Fruit fly (Drosophila melanogaster) whole organism, embryonic: ENCODE measurements around the gene CG5080.

Experiments used
- Adf1 ChIP-seq: fragments of 200-800 bp; sonication (Bioruptor generic); IDR thresholded peaks from 2 replicates; pipeline ENCODE4 v1.3.6; 2022; ENCODE audit warnings: missing biosample characterization, missing genetic modification characterization
- B-H2 ChIP-seq: fragments of 200-800 bp; sonication (Bioruptor generic); optimal IDR thresholded peaks from 2 replicates; lab custom pipeline; 2018; ENCODE audit warnings: missing biosample characterization, mild to moderate bottlenecking, missing genetic modification characterization
- BtbVII ChIP-seq: fragments of 200-800 bp; sonication (Bioruptor generic); optimal IDR thresholded peaks from 3 replicates; lab custom pipeline; 2017; ENCODE audit warnings: missing biosample characterization, mild to moderate bottlenecking, missing genetic modification characterization
- CG10462 ChIP-seq: fragments of 200-800 bp; sonication (Bioruptor generic); optimal IDR thresholded peaks from 2 replicates; lab custom pipeline; 2016; ENCODE audit warnings: missing biosample characterization, missing genetic modification characterization
- CG11695 ChIP-seq: fragments of 200-800 bp; sonication (Bioruptor generic); IDR thresholded peaks from 3 replicates; pipeline ENCODE4 v1.3.6; 2022; ENCODE audit warnings: missing biosample characterization, missing genetic modification characterization
- CG13424 ChIP-seq: fragments of 200-800 bp; sonication (Bioruptor generic); optimal IDR thresholded peaks from 2 replicates; lab custom pipeline; 2019; ENCODE audit warnings: missing biosample characterization, mild to moderate bottlenecking, missing genetic modification characterization, moderate library complexity
- CG13894 ChIP-seq: fragments of 200-800 bp; sonication (Bioruptor generic); optimal IDR thresholded peaks from 3 replicates; lab custom pipeline; 2018; ENCODE audit warnings: missing biosample characterization, mild to moderate bottlenecking, missing genetic modification characterization, moderate library complexity
- CG1529 ChIP-seq: fragments of 200-800 bp; sonication (Bioruptor generic); optimal IDR thresholded peaks from 3 replicates; lab custom pipeline; 2018; ENCODE audit warnings: missing biosample characterization, missing genetic modification characterization
- CG1603 ChIP-seq: fragments of 200-800 bp; sonication (Bioruptor generic); optimal IDR thresholded peaks from 2 replicates; lab custom pipeline; 2019; ENCODE audit warnings: missing biosample characterization, mild to moderate bottlenecking, missing genetic modification characterization, moderate library complexity
- CG16815 ChIP-seq: fragments of 200-800 bp; sonication (Bioruptor generic); optimal IDR thresholded peaks from 3 replicates; lab custom pipeline; 2017; ENCODE audit warnings: missing biosample characterization, mild to moderate bottlenecking, missing genetic modification characterization
- CG17359 ChIP-seq: fragments of 200-800 bp; sonication (Bioruptor generic); optimal IDR thresholded peaks from 3 replicates; lab custom pipeline; 2018; ENCODE audit warnings: missing biosample characterization, mild to moderate bottlenecking, missing genetic modification characterization, moderate library complexity
- CG18262 ChIP-seq: fragments of 200-800 bp; optimal IDR thresholded peaks from 3 replicates; lab custom pipeline; 2019; ENCODE audit warnings: missing biosample characterization, mild to moderate bottlenecking, missing genetic modification characterization, moderate library complexity
- CG18599 ChIP-seq: fragments of 200-800 bp; sonication (Bioruptor generic); optimal IDR thresholded peaks from 3 replicates; lab custom pipeline; 2017; ENCODE audit warnings: missing biosample characterization, missing genetic modification characterization, mild to moderate bottlenecking, moderate library complexity, missing genetic modification reagents
- CG2120 ChIP-seq: fragments of 200-800 bp; sonication (Bioruptor generic); optimal IDR thresholded peaks from 3 replicates; lab custom pipeline; 2016; ENCODE audit warnings: missing biosample characterization, missing genetic modification characterization
- CG30020 ChIP-seq: fragments of 200-800 bp; optimal IDR thresholded peaks from 2 replicates; lab custom pipeline; 2019; ENCODE audit warnings: missing biosample characterization, mild to moderate bottlenecking, missing genetic modification characterization, moderate library complexity
- CG4282 ChIP-seq: fragments of 200-800 bp; sonication (Bioruptor generic); optimal IDR thresholded peaks from 2 replicates; lab custom pipeline; 2016; ENCODE audit warnings: missing biosample characterization, missing genetic modification characterization
- CG6689 ChIP-seq: fragments of 200-800 bp; sonication (Bioruptor generic); IDR thresholded peaks from 2 replicates; pipeline ENCODE4 v1.3.6; 2022; ENCODE audit warnings: missing biosample characterization, missing genetic modification characterization
- CG8089 ChIP-seq: fragments of 200-800 bp; sonication (Bioruptor generic); optimal IDR thresholded peaks from 3 replicates; lab custom pipeline; 2016; ENCODE audit warnings: missing biosample characterization, missing genetic modification characterization
- CkIIα-i1 ChIP-seq: fragments of 200-800 bp; sonication (Bioruptor generic); IDR thresholded peaks from 2 replicates; pipeline ENCODE4 v1.3.6; 2022; ENCODE audit warnings: missing biosample characterization, missing genetic modification characterization
- D19A ChIP-seq: fragments of 200-800 bp; optimal IDR thresholded peaks from 3 replicates; lab custom pipeline; 2019; ENCODE audit warnings: missing biosample characterization, mild to moderate bottlenecking, missing genetic modification characterization, moderate library complexity
- Dek ChIP-seq: fragments of 200-800 bp; sonication (Bioruptor generic); optimal IDR thresholded peaks from 3 replicates; lab custom pipeline; 2019; ENCODE audit warnings: missing biosample characterization, mild to moderate bottlenecking, missing genetic modification characterization, moderate library complexity
- Dip2 ChIP-seq: fragments of 200-800 bp; sonication (Bioruptor generic); IDR thresholded peaks from 2 replicates; pipeline ENCODE4 v1.3.6; 2022; ENCODE audit warnings: missing biosample characterization, missing genetic modification characterization
- ERR ChIP-seq: fragments of 200-800 bp; sonication (Bioruptor generic); optimal IDR thresholded peaks from 2 replicates; lab custom pipeline; 2016; ENCODE audit warnings: missing biosample characterization, missing genetic modification characterization
- MBD-R2 ChIP-seq: fragments of 200-800 bp; sonication (Bioruptor generic); IDR thresholded peaks from 2 replicates; pipeline ENCODE4 v1.3.6; 2022; ENCODE audit warnings: missing biosample characterization, missing genetic modification characterization
- Mrtf ChIP-seq: fragments of 200-800 bp; sonication (Bioruptor generic); IDR thresholded peaks from 3 replicates; pipeline ENCODE4 v1.3.6; 2022; ENCODE audit warnings: missing biosample characterization, missing genetic modification characterization
- PHDP ChIP-seq: fragments of 200-800 bp; sonication (Bioruptor generic); optimal IDR thresholded peaks from 3 replicates; lab custom pipeline; 2018; ENCODE audit warnings: missing biosample characterization, mild to moderate bottlenecking, missing genetic modification characterization, moderate library complexity
- Ssrp ChIP-seq: fragments of 200-800 bp; sonication (Bioruptor generic); optimal IDR thresholded peaks from 2 replicates; lab custom pipeline; 2018; ENCODE audit warnings: missing biosample characterization, mild to moderate bottlenecking, missing genetic modification characterization, moderate library complexity
- Trl ChIP-seq, 3 experiments: fragments of >200 bp in 2 of 3; fragments of 200-800 bp in 1 of 3; sonication (Bioruptor generic) in 1 of 3; optimal IDR thresholded peaks; 2 replicates in 1 of 3; 3 replicates in 2 of 3; lab custom pipeline; 2016 to 2017; ENCODE audit warnings: missing biosample characterization in 1 of 3, missing genetic modification characterization in 1 of 3
- ara ChIP-seq: fragments of 200-800 bp; sonication (Bioruptor generic); IDR thresholded peaks from 2 replicates; pipeline ENCODE4 v1.3.6; 2022; ENCODE audit warnings: missing biosample characterization, missing genetic modification characterization
- crc ChIP-seq: fragments of 200-800 bp; sonication (Bioruptor generic); optimal IDR thresholded peaks from 2 replicates; lab custom pipeline; 2016; ENCODE audit warnings: missing biosample characterization, missing genetic modification characterization
- dan ChIP-seq: fragments of 200-800 bp; sonication (Bioruptor generic); IDR thresholded peaks from 2 replicates; pipeline ENCODE4 v1.3.6; 2022; ENCODE audit warnings: missing biosample characterization, missing genetic modification characterization
- dati ChIP-seq: fragments of 200-800 bp; sonication (Bioruptor generic); IDR thresholded peaks from 2 replicates; pipeline ENCODE4 v1.3.6; 2022; ENCODE audit warnings: missing biosample characterization, missing genetic modification characterization
- ems ChIP-seq: fragments of 200-800 bp; sonication (Bioruptor generic); optimal IDR thresholded peaks from 3 replicates; lab custom pipeline; 2016; ENCODE audit warnings: missing biosample characterization, missing genetic modification characterization
- gcm ChIP-seq: fragments of 200-800 bp; sonication (Bioruptor generic); optimal IDR thresholded peaks from 2 replicates; lab custom pipeline; 2019; ENCODE audit warnings: missing biosample characterization, mild to moderate bottlenecking, missing genetic modification characterization, moderate library complexity
- grau ChIP-seq: fragments of 200-800 bp; optimal IDR thresholded peaks from 3 replicates; lab custom pipeline; 2019; ENCODE audit warnings: missing biosample characterization, mild to moderate bottlenecking, missing genetic modification characterization, moderate library complexity
- ken ChIP-seq: fragments of 200-800 bp; sonication (Bioruptor generic); IDR thresholded peaks from 3 replicates; pipeline ENCODE4 v1.3.6; 2022; ENCODE audit warnings: missing biosample characterization, missing genetic modification characterization
- lmd ChIP-seq: fragments of 200-800 bp; sonication (Bioruptor generic); IDR thresholded peaks from 2 replicates; pipeline ENCODE4 v1.3.6; 2022; ENCODE audit warnings: missing biosample characterization, missing genetic modification characterization
- nau ChIP-seq: fragments of 200-800 bp; sonication (Bioruptor generic); optimal IDR thresholded peaks from 3 replicates; lab custom pipeline; 2017; ENCODE audit warnings: missing biosample characterization, mild to moderate bottlenecking, missing genetic modification characterization, missing genetic modification reagents
- onecut ChIP-seq: fragments of 200-800 bp; sonication (Bioruptor generic); IDR thresholded peaks from 2 replicates; pipeline ENCODE4 v1.3.6; 2022; ENCODE audit warnings: missing biosample characterization, missing genetic modification characterization
- otp ChIP-seq: fragments of 200-800 bp; sonication (Bioruptor generic); IDR thresholded peaks from 3 replicates; pipeline ENCODE4, ENCODE4 v1.3.6; 2022; ENCODE audit warnings: missing biosample characterization, missing genetic modification characterization
- p53 ChIP-seq: fragments of 200-800 bp; sonication (Bioruptor generic); optimal IDR thresholded peaks from 2 replicates; lab custom pipeline; 2016; ENCODE audit warnings: missing biosample characterization, missing genetic modification characterization
- pan ChIP-seq, 4 experiments: fragments of >200 bp in 3 of 4; fragments of 200-800 bp in 1 of 4; sonication (Bioruptor generic) in 1 of 4; optimal IDR thresholded peaks in 3 of 4; IDR thresholded peaks in 1 of 4; 2 replicates each; pipeline versions ENCODE4 v1.3.6 to Lab custom; 2017 to 2022; ENCODE audit warnings: missing biosample characterization in 2 of 4, missing genetic modification characterization in 2 of 4, mixed read lengths in 1 of 4
- rib ChIP-seq: fragments of 200-800 bp; sonication (Bioruptor generic); IDR thresholded peaks from 2 replicates; pipeline ENCODE4 v1.3.6; 2022; ENCODE audit warnings: missing biosample characterization, missing genetic modification characterization
- sc ChIP-seq, 3 experiments: fragments of >200 bp in 2 of 3; fragments of 200-800 bp in 1 of 3; sonication (Bioruptor generic) in 1 of 3; optimal IDR thresholded peaks; 2 replicates in 2 of 3; 3 replicates in 1 of 3; lab custom pipeline; 2017; ENCODE audit warnings: mild to moderate bottlenecking in 1 of 3, missing biosample characterization in 1 of 3, missing genetic modification characterization in 1 of 3, missing genetic modification reagents in 1 of 3
- scrt ChIP-seq: fragments of 200-800 bp; sonication (Bioruptor generic); optimal IDR thresholded peaks from 2 replicates; lab custom pipeline; 2018; ENCODE audit warnings: missing biosample characterization, mild to moderate bottlenecking, missing genetic modification characterization, moderate library complexity
- sug ChIP-seq: fragments of 200-800 bp; optimal IDR thresholded peaks from 2 replicates; lab custom pipeline; 2019; ENCODE audit warnings: missing biosample characterization, mild to moderate bottlenecking, missing genetic modification characterization, moderate library complexity
- unc-4 ChIP-seq: fragments of 200-800 bp; sonication (Bioruptor generic); IDR thresholded peaks from 2 replicates; pipeline ENCODE4 v1.3.6; 2022; ENCODE audit warnings: missing biosample characterization, missing genetic modification characterization; ENCODE audit not compliant: partially characterized antibody
- zen ChIP-seq: fragments of 200-800 bp; sonication (Bioruptor generic); optimal IDR thresholded peaks from 3 replicates; lab custom pipeline; 2018; ENCODE audit warnings: missing biosample characterization, mild to moderate bottlenecking, missing genetic modification characterization, moderate library complexity
- zfh2 ChIP-seq: fragments of 200-800 bp; sonication (Bioruptor generic); optimal IDR thresholded peaks from 2 replicates; lab custom pipeline; 2016; ENCODE audit warnings: missing biosample characterization, missing genetic modification characterization

CG5080 gene

dm6 chr2L:1207432-1207831 is 43.7 kb upstream of the CG5080 start (continued):
- TF ChIP-seq CG4282 (no peak), CG6689 (GFP tag; lab: Robert Waterston, UW) (peak; percentile 33), Adf1 (GFP tag; lab: Robert Waterston, UW) (0 out of 2 replicates have a peak, but pooled peaks have one; percentile 36), sug (tag; lab: Kevin White, UChicago) (peak; percentile 36), CG18599 (GFP tag; lab: Kevin White, UChicago) (peak; percentile 77), dan (GFP tag; lab: Robert Waterston, UW) (no peak), CG1529 (GFP tag; lab: Kevin White, UChicago) (peak; percentile 17), CG30020 (tag; lab: Kevin White, UChicago) (no peak), CG18262 (tag; lab: Kevin White, UChicago) (peak; percentile 6), CG13424 (tag; lab: Kevin White, UChicago) (peak; percentile 42), CG8089 (GFP tag; lab: Kevin White, UChicago) (no peak), Trl (optimal IDR thresholded peaks at IDR 0.05; lab: Kevin White, UChicago) (no peak), Trl (GFP tag; optimal IDR thresholded peaks at IDR 0.05; lab: Kevin White, UChicago) (no peak), ERR (GFP tag; lab: Kevin White, UChicago) (no peak), Dip2 (GFP tag; lab: Robert Waterston, UW) (peak; percentile 24; the same call in 1 of the 2 replicates), ken (GFP tag; lab: Robert Waterston, UW) (peak; percentile 70), nau (peak; percentile 15), rib (GFP tag; lab: Robert Waterston, UW) (0 out of 2 replicates have a peak, but pooled peaks have one; percentile 40), CG17359 (tag; lab: Kevin White, UChicago) (peak; percentile 38), MBD-R2 (GFP tag; lab: Robert Waterston, UW) (peak; percentile 38; the same call in 1 of the 2 replicates), otp (GFP tag; lab: Robert Waterston, UW) (peak; percentile 70; the same call in 2 of the 3 replicates), p53 (GFP tag; lab: Kevin White, UChicago) (no peak), BtbVII (peak; percentile 1), dati (GFP tag; lab: Robert Waterston, UW) (no peak), unc-4 (GFP tag; lab: Robert Waterston, UW) (no peak), Ssrp (tag; lab: Kevin White, UChicago) (no peak), CG2120 (GFP tag; lab: Kevin White, UChicago) (peak; percentile 80), CG10462 (GFP tag; lab: Kevin White, UChicago) (no peak), CkIIα-i1 (GFP tag; lab: Robert Waterston, UW) (0 out of 2 replicates have a peak, but pooled peaks have one; percentile 20), Dek (tag; lab: Kevin White, UChicago) (peak; percentile 42), CG1603 (tag; lab: Kevin White, UChicago) (peak; percentile 73), gcm (GFP tag; lab: Kevin White, UChicago) (peak; percentile 29), CG11695 (GFP tag; lab: Robert Waterston, UW) (peak; percentile 61; the same call in 1 of the 3 replicates), onecut (GFP tag; lab: Robert Waterston, UW) (peak; percentile 51), crc (no peak), Mrtf (GFP tag; lab: Robert Waterston, UW) (peak; percentile 42; the same call in 1 of the 3 replicates), PHDP (peak; percentile 59), zfh2 (no peak), CG16815 (GFP tag; lab: Kevin White, UChicago) (peak; percentile 24), ara (GFP tag; lab: Robert Waterston, UW) (0 out of 2 replicates have a peak, but pooled peaks have one; percentile 13), zen (tag; lab: Kevin White, UChicago) (no peak), sc (optimal IDR thresholded peaks at IDR 0.05; lab: Kevin White, UChicago) (no peak), sc (GFP tag; optimal IDR thresholded peaks at IDR 0.05; lab: Kevin White, UChicago) (no peak), ems (GFP tag; lab: Kevin White, UChicago) (no peak), CG13894 (tag; lab: Kevin White, UChicago) (peak; percentile 18), scrt (GFP tag; lab: Kevin White, UChicago) (peak; percentile 1), pan (optimal IDR thresholded peaks at IDR 0.05; lab: Kevin White, UChicago) (no peak), pan (GFP tag; optimal IDR thresholded peaks at IDR 0.05 in 1 of 2, IDR thresholded peaks at IDR 0.05 in 1 of 2) (peak in 1 of 2 experiments; percentile 76), lmd (GFP tag; lab: Robert Waterston, UW) (peak; percentile 70; the same call in 1 of the 2 replicates), grau (tag; lab: Kevin White, UChicago) (peak; percentile 49), D19A (tag; lab: Kevin White, UChicago) (peak; percentile 21), B-H2 (GFP tag; lab: Kevin White, UChicago) (no peak)
